Worm (Caenorhabditis elegans) whole organism, L4/young adult: Measurements from ENCODE around the gene flp-24.

Source experiments
- W03F9.2 ChIP-seq: fragments of 150-350 bp; optimal IDR thresholded peaks from 2 replicates; lab custom pipeline; 2014; ENCODE audit warnings: missing biosample characterization, missing genetic modification characterization
- him-1 ChIP-seq: sonication (generic microtip); optimal IDR thresholded peaks from 2 replicates; lab custom pipeline; 2016; ENCODE audit warnings: missing genotype, missing genetic modification reagents, missing genetic modification characterization, missing compliant biosample characterization

ce11 chrIII:748782-749181 lies 23.9 kb downstream of the flp-24 start:
- TF ChIP-seq W03F9.2 (tag; lab: Kevin White, UChicago): no peak
- TF ChIP-seq him-1 (tag; lab: Kevin White, UChicago): no peak
